Worm (Caenorhabditis elegans) whole organism, late embryonic: ENCODE results near the gene lfi-1.

ENCODE experiments used
- K02D7.2 ChIP-seq: sonication (generic microtip); optimal IDR thresholded peaks from 2 replicates; lab custom pipeline; 2017; ENCODE audit warnings: mild to moderate bottlenecking, missing genetic modification characterization, missing compliant biosample characterization
- gmeb-2 ChIP-seq: sonication (generic microtip); optimal IDR thresholded peaks from 2 replicates; lab custom pipeline; 2016; ENCODE audit warnings: missing genetic modification characterization, inconsistent platforms, missing compliant biosample characterization
- lim-6 ChIP-seq: sonication (generic microtip); optimal IDR thresholded peaks from 2 replicates; lab custom pipeline; 2016; ENCODE audit warnings: missing genetic modification characterization, missing compliant biosample characterization
- nhr-11 ChIP-seq: fragments of 150-350 bp; optimal IDR thresholded peaks from 2 replicates; lab custom pipeline; 2014; ENCODE audit warnings: missing biosample characterization, missing genetic modification characterization
- npax-4 ChIP-seq: sonication (generic microtip); optimal IDR thresholded peaks from 2 replicates; lab custom pipeline; 2016; ENCODE audit warnings: missing genetic modification characterization, missing compliant biosample characterization
- odd-2 ChIP-seq: sonication (generic microtip); optimal IDR thresholded peaks from 2 replicates; lab custom pipeline; 2017; ENCODE audit warnings: antibody characterized with exemption, mild to moderate bottlenecking, missing genetic modification characterization, missing compliant biosample characterization
- pag-3 ChIP-seq: sonication (generic microtip); optimal IDR thresholded peaks from 2 replicates; lab custom pipeline; 2016; ENCODE audit warnings: missing compliant biosample characterization, missing genetic modification characterization, borderline replicate concordance
- pqm-1 ChIP-seq: sonication (generic microtip); optimal IDR thresholded peaks from 2 replicates; lab custom pipeline; 2016; ENCODE audit warnings: missing genetic modification characterization, missing compliant biosample characterization
- ztf-16 ChIP-seq: sonication (generic microtip); optimal IDR thresholded peaks from 2 replicates; lab custom pipeline; 2017; ENCODE audit warnings: missing genetic modification characterization, missing compliant biosample characterization

DNA sequence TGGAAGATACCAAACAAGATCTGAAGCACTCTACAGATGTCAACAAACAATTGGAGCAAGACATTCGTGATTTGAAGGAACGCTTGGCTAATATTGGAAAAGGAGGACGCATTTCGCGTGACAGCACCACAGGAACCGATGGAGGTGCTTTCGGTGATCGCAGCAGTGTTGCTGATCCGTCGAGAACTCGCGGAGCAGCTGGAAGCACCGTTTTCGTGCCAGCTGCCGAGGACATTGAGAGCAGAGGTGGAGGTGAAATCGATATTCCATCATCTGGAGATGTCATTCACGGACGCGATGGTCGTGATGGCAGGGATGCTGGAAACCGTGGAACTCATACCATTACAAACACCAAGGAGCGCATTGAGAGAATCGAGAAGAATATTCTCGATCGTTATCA is 11.0 kb downstream of the lfi-1 start:
- TF ChIP-seq lim-6 (tag; lab: Kevin White, UChicago) (no peak), K02D7.2 (tag; lab: Kevin White, UChicago) (no peak), pqm-1 (tag; lab: Kevin White, UChicago) (no peak), npax-4 (no peak), gmeb-2 (tag; lab: Kevin White, UChicago) (no peak), ztf-16 (tag; lab: Kevin White, UChicago) (no peak), odd-2 (tag; lab: Kevin White, UChicago) (no peak), pag-3 (tag; lab: Kevin White, UChicago) (no peak), nhr-11 (tag; lab: Kevin White, UChicago) (no peak)
